Fruit fly (Drosophila melanogaster) whole organism, adult: ENCODE results near the gene Miga.

Experiments used
- CG12768 ChIP-seq: fragments of 200-800 bp; sonication (Bioruptor generic); optimal IDR thresholded peaks from 2 replicates; lab custom pipeline; 2017; ENCODE audit warnings: missing biosample characterization, missing genetic modification characterization, mild to moderate bottlenecking, moderate library complexity, missing genetic modification reagents
- CG14711 ChIP-seq: fragments of 200-800 bp; sonication (Bioruptor generic); optimal IDR thresholded peaks from 2 replicates; lab custom pipeline; 2018; ENCODE audit warnings: missing biosample characterization, mild to moderate bottlenecking, missing genetic modification characterization, moderate library complexity
- CG1620 ChIP-seq: fragments of 200-800 bp; sonication (Bioruptor generic); optimal IDR thresholded peaks from 2 replicates; lab custom pipeline; 2016; ENCODE audit warnings: missing biosample characterization, missing genetic modification characterization
- CG5204 ChIP-seq: fragments of 200-800 bp; sonication (Bioruptor generic); optimal IDR thresholded peaks from 2 replicates; lab custom pipeline; 2016; ENCODE audit warnings: missing biosample characterization, missing genetic modification characterization
- Crg-1 ChIP-seq: fragments of 200-800 bp; sonication (Bioruptor generic); optimal IDR thresholded peaks from 2 replicates; lab custom pipeline; 2016; ENCODE audit warnings: missing biosample characterization, missing genetic modification characterization
- Hr96 ChIP-seq: fragments of 200-800 bp; sonication (Bioruptor generic); optimal IDR thresholded peaks from 2 replicates; lab custom pipeline; 2016; ENCODE audit warnings: missing biosample characterization, missing genetic modification characterization
- bab1 ChIP-seq: fragments of 200-800 bp; sonication (Bioruptor generic); optimal IDR thresholded peaks from 3 replicates; lab custom pipeline; 2019; ENCODE audit warnings: missing biosample characterization, mild to moderate bottlenecking, missing genetic modification characterization, moderate library complexity
- cnc ChIP-seq, 2 experiments: fragments of >200 bp; optimal IDR thresholded peaks; 2 replicates each; lab custom pipeline; 2017
- kay ChIP-seq: fragments of 200-800 bp; sonication (Bioruptor generic); peaks from one replicate; lab custom pipeline; 2016; ENCODE audit warnings: missing biosample characterization, missing genetic modification characterization, borderline replicate concordance
- ovo ChIP-seq: fragments of 200-800 bp; sonication (Bioruptor generic); optimal IDR thresholded peaks from 2 replicates; lab custom pipeline; 2016; ENCODE audit warnings: missing biosample characterization, missing genetic modification characterization
- pad ChIP-seq: fragments of 200-800 bp; sonication (Bioruptor generic); optimal IDR thresholded peaks from 3 replicates; lab custom pipeline; 2017; ENCODE audit warnings: missing biosample characterization, missing genetic modification characterization, mild to moderate bottlenecking, moderate library complexity, missing genetic modification reagents
- tj ChIP-seq: fragments of 200-800 bp; sonication (Bioruptor generic); optimal IDR thresholded peaks from 3 replicates; lab custom pipeline; 2017; ENCODE audit warnings: missing biosample characterization, mild to moderate bottlenecking, missing genetic modification characterization, moderate library complexity

DNA sequence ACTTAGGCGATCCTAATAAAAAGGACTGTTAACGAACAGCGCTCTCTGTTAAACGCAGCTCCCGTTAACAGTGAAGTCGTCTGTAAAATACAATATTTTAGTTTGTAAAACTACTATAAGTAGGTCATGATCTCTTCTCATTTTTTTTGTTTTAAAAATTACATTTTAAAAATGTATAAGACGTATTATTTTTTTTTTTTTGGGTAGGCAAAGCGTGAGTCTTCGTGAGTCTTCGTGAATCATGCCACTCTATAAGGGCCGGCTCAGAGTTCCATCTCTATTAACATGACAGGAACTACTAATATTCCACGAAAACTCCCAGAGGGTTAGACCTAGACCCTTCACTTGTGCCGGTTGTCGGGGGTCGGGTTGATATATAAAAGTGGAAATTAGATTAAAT is 15.0 kb downstream of the Miga start:
- TF ChIP-seq pad = no peak
- TF ChIP-seq CG14711 (tag; lab: Kevin White, UChicago) = no peak
- peak; percentile 81 for TF ChIP-seq kay
- TF ChIP-seq cnc (optimal IDR thresholded peaks at IDR 0.05; lab: Kevin White, UChicago) = no peak
- TF ChIP-seq bab1 = no peak
- no peak for TF ChIP-seq ovo (GFP tag; lab: Kevin White, UChicago)
- no peak for TF ChIP-seq Hr96
- TF ChIP-seq CG1620 (GFP tag; lab: Kevin White, UChicago) = no peak
- TF ChIP-seq CG12768 (GFP tag; lab: Kevin White, UChicago) = no peak
- no peak for TF ChIP-seq tj (GFP tag; lab: Kevin White, UChicago)
- no peak for TF ChIP-seq CG5204 (GFP tag; lab: Kevin White, UChicago)
- TF ChIP-seq Crg-1 (GFP tag; lab: Kevin White, UChicago) = no peak
